Worm (Caenorhabditis elegans) whole organism, midembryonic: Measurements from ENCODE around the gene somi-1.

Experiments used
- cog-1 ChIP-seq: sonication (generic microtip); optimal IDR thresholded peaks from 2 replicates; lab custom pipeline; 2016; ENCODE audit warnings: missing genetic modification characterization, missing compliant biosample characterization
- flt-1 ChIP-seq: fragments of 200-800 bp; sonication (Bioruptor generic); IDR thresholded peaks from 2 replicates; pipeline ENCODE4 v1.3.6; 2022; ENCODE audit warnings: missing genetic modification characterization, missing compliant biosample characterization
- klf-2 ChIP-seq: fragments of 200-800 bp; sonication (Bioruptor generic); conservative IDR thresholded peaks from 2 replicates; pipeline ENCODE4 v1.3.6; 2022; ENCODE audit warnings: missing genetic modification reagents, missing genetic modification characterization, missing compliant biosample characterization
- med-1 ChIP-seq: sonication (generic microtip); optimal IDR thresholded peaks from 2 replicates; lab custom pipeline; 2017; ENCODE audit warnings: missing genetic modification characterization, mild to moderate bottlenecking, missing compliant biosample characterization, antibody characterized with exemption, missing genetic modification reagents; ENCODE audit not compliant: insufficient read depth
- ref-1 ChIP-seq: fragments of 200-800 bp; sonication (Bioruptor generic); conservative IDR thresholded peaks from 2 replicates; pipeline ENCODE4 v1.3.6; 2022; ENCODE audit warnings: missing genetic modification reagents, missing genetic modification characterization, missing compliant biosample characterization
- tab-1 ChIP-seq: fragments of 200-800 bp; sonication (Bioruptor generic); IDR thresholded peaks from 2 replicates; pipeline ENCODE4 v1.3.6; 2022; ENCODE audit warnings: missing genetic modification characterization, missing compliant biosample characterization
- ztf-23 ChIP-seq: fragments of 200-800 bp; sonication (Bioruptor generic); IDR thresholded peaks from 2 replicates; pipeline ENCODE4 v1.3.6; 2022; ENCODE audit warnings: missing genetic modification reagents, missing genetic modification characterization, missing compliant biosample characterization
- ztf-29 ChIP-seq: fragments of 200-800 bp; sonication (Bioruptor generic); IDR thresholded peaks from 2 replicates; pipeline ENCODE4 v1.3.6; 2022; ENCODE audit warnings: missing genetic modification reagents, missing genetic modification characterization, missing compliant biosample characterization

ce11 chrV:13380980-13381379 lies 10.2 kb downstream of the somi-1 start, which contains the start of gene cpz-2:
- TF ChIP-seq klf-2 (GFP tag; lab: Robert Waterston, UW) (no peak), ztf-29 (GFP tag; lab: Robert Waterston, UW) (no peak), cog-1 (no peak), ztf-23 (GFP tag; lab: Robert Waterston, UW) (no peak), flt-1 (no peak), med-1 (no peak), tab-1 (GFP tag; lab: Robert Waterston, UW) (no peak), ref-1 (no peak)
